Fruit fly (Drosophila melanogaster) whole organism, pupa: ENCODE data around the gene msl-3.
A peak's percentile ranks its signal among the peaks of the same experiment; 100 is the strongest.

Experiments
- CG15710 ChIP-seq: fragments of 200-800 bp; sonication (Bioruptor generic); optimal IDR thresholded peaks from 2 replicates; lab custom pipeline; 2018; ENCODE audit warnings: missing biosample characterization, mild to moderate bottlenecking, missing genetic modification characterization, moderate library complexity
- CG4496 ChIP-seq: fragments of 200-800 bp; sonication (Bioruptor generic); IDR thresholded peaks from 3 replicates; pipeline ENCODE4 v1.3.6; 2022; ENCODE audit warnings: missing biosample characterization, missing genetic modification characterization
- CG8301 ChIP-seq: fragments of 200-800 bp; sonication (Bioruptor generic); optimal IDR thresholded peaks from 2 replicates; lab custom pipeline; 2018; ENCODE audit warnings: missing biosample characterization, mild to moderate bottlenecking, missing genetic modification characterization
- EcR ChIP-seq: fragments of 200-800 bp; sonication (Bioruptor generic); optimal IDR thresholded peaks from 3 replicates; lab custom pipeline; 2019; ENCODE audit warnings: missing biosample characterization, missing genetic modification characterization, mild to moderate bottlenecking, moderate library complexity, missing genetic modification reagents
- Ets98B ChIP-seq: fragments of 200-800 bp; sonication (Bioruptor generic); IDR thresholded peaks from 2 replicates; pipeline ENCODE4 v1.3.6; 2022; ENCODE audit warnings: missing biosample characterization, missing genetic modification characterization
- rn ChIP-seq: fragments of 200-800 bp; sonication (Bioruptor generic); IDR thresholded peaks from 2 replicates; pipeline ENCODE4 v1.3.6; 2022; ENCODE audit warnings: missing biosample characterization, missing genetic modification characterization

DNA sequence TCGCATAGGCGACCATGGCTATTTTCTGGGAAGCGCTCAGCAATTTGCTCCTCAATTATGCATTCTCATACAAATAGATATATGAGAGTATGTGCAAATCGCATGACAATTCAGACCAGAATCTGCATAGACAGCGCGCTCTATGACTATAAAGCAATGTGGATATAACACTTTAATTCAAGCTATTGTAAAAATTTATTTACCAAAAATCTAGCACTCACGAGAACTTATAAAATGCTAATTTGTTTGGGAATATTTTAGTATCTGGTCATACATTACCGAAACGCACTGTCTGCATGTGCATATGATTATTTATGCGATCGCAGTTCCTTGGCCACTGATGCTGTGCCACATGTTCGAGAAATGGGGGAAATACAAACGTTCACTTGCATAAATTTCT is 25.5 kb upstream of the msl-3 start:
- TF ChIP-seq Ets98B (GFP tag; lab: Robert Waterston, UW) (peak; percentile 90), CG15710 (tag; lab: Kevin White, UChicago) (peak; percentile 82), EcR (GFP tag; lab: Kevin White, UChicago) (no peak), CG4496 (GFP tag; lab: Robert Waterston, UW) (peak; percentile 95), rn (GFP tag; lab: Robert Waterston, UW) (peak; percentile 77), CG8301 (tag; lab: Kevin White, UChicago) (peak; percentile 90)
